Worm (Caenorhabditis elegans) whole organism, young adult: ENCODE measurements around the gene C07A9.9.

ENCODE experiments used
- F22D6.2 ChIP-seq: sonication (generic microtip); optimal IDR thresholded peaks from 2 replicates; lab custom pipeline; 2016; ENCODE audit warnings: mild to moderate bottlenecking, missing genetic modification characterization, missing compliant biosample characterization
- F23B12.7 ChIP-seq: sonication (generic microtip); optimal IDR thresholded peaks from 2 replicates; lab custom pipeline; 2017; ENCODE audit warnings: missing genetic modification characterization, mild to moderate bottlenecking, missing compliant biosample characterization, antibody characterized with exemption, moderate library complexity; ENCODE audit not compliant: insufficient read depth
- F33H1.4 ChIP-seq: fragments of 200-800 bp; sonication (Bioruptor generic); IDR thresholded peaks from 2 replicates; pipeline ENCODE4 v1.3.6; 2022; ENCODE audit warnings: missing genetic modification reagents, missing genetic modification characterization, missing compliant biosample characterization
- F49E8.2 ChIP-seq: sonication (generic microtip); optimal IDR thresholded peaks from 3 replicates; lab custom pipeline; 2017; ENCODE audit warnings: missing genetic modification characterization, mild to moderate bottlenecking, missing compliant biosample characterization, antibody characterized with exemption, moderate library complexity; ENCODE audit not compliant: insufficient read depth
- F57A8.1 ChIP-seq: fragments of 200-800 bp; sonication (Bioruptor generic); optimal IDR thresholded peaks from 2 replicates; lab custom pipeline; 2018; ENCODE audit warnings: mild to moderate bottlenecking, missing genetic modification characterization, moderate library complexity, missing compliant biosample characterization
- die-1 ChIP-seq: sonication (generic microtip); optimal IDR thresholded peaks from 2 replicates; lab custom pipeline; 2016; ENCODE audit warnings: missing genotype, mild to moderate bottlenecking, missing genetic modification characterization, missing compliant biosample characterization
- dpl-1 ChIP-seq: fragments of 150-350 bp; optimal IDR thresholded peaks from 2 replicates; lab custom pipeline; 2014; ENCODE audit warnings: missing biosample characterization, missing genetic modification reagents, missing genetic modification characterization
- let-607 ChIP-seq, 2 experiments: fragments of 200-800 bp in 1 of 2; sonication (Bioruptor generic) in 1 of 2; sonication (generic microtip) in 1 of 2; optimal IDR thresholded peaks; 2 replicates each; lab custom pipeline; 2016 to 2018; ENCODE audit warnings: mild to moderate bottlenecking in 2 of 2, missing compliant biosample characterization in 2 of 2, missing genetic modification characterization in 2 of 2, moderate library complexity in 2 of 2, missing genotype in 1 of 2
- lin-26 ChIP-seq: fragments of 200-800 bp; sonication (Bioruptor generic); IDR thresholded peaks from 2 replicates; pipeline ENCODE4 v1.3.6; 2022; ENCODE audit warnings: missing genetic modification reagents, missing genetic modification characterization, missing compliant biosample characterization
- lsl-1 ChIP-seq: fragments of 200-800 bp; sonication (Bioruptor generic); optimal IDR thresholded peaks from 2 replicates; lab custom pipeline; 2018; ENCODE audit warnings: mild to moderate bottlenecking, missing genetic modification characterization, moderate library complexity, missing compliant biosample characterization
- madf-6 ChIP-seq: fragments of 200-800 bp; sonication (Bioruptor generic); IDR thresholded peaks from 2 replicates; pipeline ENCODE4 v1.3.6; 2022; ENCODE audit warnings: missing genetic modification reagents, missing genetic modification characterization, missing compliant biosample characterization
- madf-8 ChIP-seq: fragments of 200-800 bp; sonication (Bioruptor generic); conservative IDR thresholded peaks from 2 replicates; pipeline ENCODE4 v1.3.6; 2022; ENCODE audit warnings: missing genetic modification reagents, missing genetic modification characterization, missing compliant biosample characterization
- pbrm-1 ChIP-seq: fragments of 200-800 bp; sonication (Bioruptor generic); IDR thresholded peaks from 2 replicates; pipeline ENCODE4 v1.3.6; 2022; ENCODE audit warnings: missing genetic modification reagents, missing genetic modification characterization, missing compliant biosample characterization
- rec-8 ChIP-seq, 2 experiments: sonication (generic microtip); optimal IDR thresholded peaks; 2 replicates each; lab custom pipeline; 2016; ENCODE audit warnings: mild to moderate bottlenecking in 2 of 2, missing genetic modification characterization in 2 of 2, missing genetic modification reagents in 2 of 2, missing genotype in 2 of 2, missing biosample characterization in 1 of 2, missing compliant biosample characterization in 1 of 2, moderate library complexity in 1 of 2

Gene C07A9.9

ce11 chrIII:9614211-9614610, 53.2 kb downstream of the C07A9.9 start, which contains the start of the genes pri-1 and F58A4.6 (continued):
- TF ChIP-seq F33H1.4 (GFP tag; lab: Robert Waterston, UW) = peak; percentile 30; the same call in 1 of the 2 replicates
- no peak for TF ChIP-seq F57A8.1 (GFP tag; lab: Kevin White, UChicago)
- TF ChIP-seq die-1 (tag; lab: Kevin White, UChicago) = no peak
- TF ChIP-seq F49E8.2 (tag; lab: Kevin White, UChicago) = no peak
- no peak for TF ChIP-seq lin-26 (GFP tag; lab: Robert Waterston, UW)
- TF ChIP-seq pbrm-1 (GFP tag; lab: Robert Waterston, UW) = no peak
- no peak for TF ChIP-seq rec-8 (tag; optimal IDR thresholded peaks at IDR 0.05; lab: Kevin White, UChicago)
- TF ChIP-seq dpl-1 (GFP tag; lab: Kevin White, UChicago) = peak; percentile 32
- peak; percentile 56; the same call in 1 of the 2 replicates for TF ChIP-seq madf-6
- no peak for TF ChIP-seq let-607 (tag; optimal IDR thresholded peaks at IDR 0.05; lab: Kevin White, UChicago)
- TF ChIP-seq lsl-1 (GFP tag; lab: Kevin White, UChicago) = peak; percentile 29
- peak; percentile 19; the same call in 1 of the 2 replicates for TF ChIP-seq madf-8 (GFP tag; lab: Robert Waterston, UW)
- no peak for TF ChIP-seq F23B12.7 (tag; lab: Kevin White, UChicago)
- TF ChIP-seq F22D6.2 (tag; lab: Kevin White, UChicago) = no peak
